Worm (Caenorhabditis elegans) whole organism, early embryonic: ENCODE results near the gene hxk-3.

ENCODE experiments used
- F13C5.2 ChIP-seq: sonication (generic microtip); optimal IDR thresholded peaks from 2 replicates; lab custom pipeline; 2017; ENCODE audit warnings: mild to moderate bottlenecking, missing genetic modification characterization, inconsistent platforms, missing compliant biosample characterization
- ama-1 ChIP-seq: fragments of 150-350 bp; optimal IDR thresholded peaks from 2 replicates; lab custom pipeline; 2014
- ceh-13 ChIP-seq: fragments of 200-800 bp; sonication (Bioruptor generic); optimal IDR thresholded peaks from 2 replicates; lab custom pipeline; 2018; ENCODE audit warnings: mild to moderate bottlenecking, missing genetic modification characterization, missing compliant biosample characterization
- hmbx-1 ChIP-seq: sonication (generic microtip); optimal IDR thresholded peaks from 2 replicates; lab custom pipeline; 2016; ENCODE audit warnings: mild to moderate bottlenecking, missing genetic modification characterization, missing compliant biosample characterization
- hmg-4 ChIP-seq: fragments of 200-800 bp; sonication (Bioruptor generic); optimal IDR thresholded peaks from 2 replicates; lab custom pipeline; 2018; ENCODE audit warnings: mild to moderate bottlenecking, missing genetic modification characterization, missing compliant biosample characterization
- hnd-1 ChIP-seq: sonication (generic microtip); optimal IDR thresholded peaks from 2 replicates; lab custom pipeline; 2016; ENCODE audit warnings: missing genetic modification characterization, missing compliant biosample characterization
- tbx-37 ChIP-seq: fragments of 200-800 bp; sonication (Bioruptor generic); conservative IDR thresholded peaks from 2 replicates; pipeline ENCODE4 v1.3.6; 2022; ENCODE audit warnings: missing genetic modification reagents, missing genetic modification characterization, missing compliant biosample characterization

DNA sequence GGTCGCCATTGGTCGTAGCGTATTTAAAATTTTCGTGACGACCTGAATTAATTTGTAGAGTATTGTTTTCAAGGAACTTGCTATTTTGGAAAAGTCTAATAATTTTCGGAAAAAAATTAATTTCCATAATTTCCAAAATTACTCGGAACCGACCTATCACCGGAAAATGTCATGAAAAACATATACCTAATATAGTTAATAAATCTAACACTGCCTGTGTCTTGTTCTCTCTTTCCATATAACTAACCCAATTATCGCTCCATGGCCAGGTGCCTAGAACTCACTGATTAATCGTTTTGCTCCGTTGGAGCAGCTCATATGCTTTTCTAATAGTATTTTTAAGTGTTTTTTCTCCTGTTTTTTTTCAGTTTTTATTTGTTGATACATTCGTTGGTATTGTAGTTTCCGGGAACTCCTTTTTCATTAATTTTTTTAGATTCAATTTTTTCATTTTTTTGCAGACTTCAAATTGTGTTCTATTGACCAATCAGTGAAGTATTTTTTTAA, 12.4 kb upstream of the hxk-3 start, which contains the start of gene Y77E11A.16:
- TF ChIP-seq ama-1 = no peak
- TF ChIP-seq F13C5.2 (tag; lab: Kevin White, UChicago) = no peak
- TF ChIP-seq hmbx-1 (tag; lab: Kevin White, UChicago) = no peak
- no peak for TF ChIP-seq tbx-37 (GFP tag; lab: Robert Waterston, UW)
- TF ChIP-seq hmg-4 (GFP tag; lab: Kevin White, UChicago) = no peak
- TF ChIP-seq ceh-13 (GFP tag; lab: Kevin White, UChicago) = no peak
- TF ChIP-seq hnd-1 (tag; lab: Kevin White, UChicago) = no peak
